Worm (Caenorhabditis elegans) whole organism, L4 larva: Measurements from ENCODE around the gene R08C7.5.

Experiments
- D1046.2 ChIP-seq: fragments of 200-800 bp; sonication (Bioruptor generic); IDR thresholded peaks from 2 replicates; pipeline ENCODE4 v1.3.6; 2022; ENCODE audit warnings: missing genetic modification characterization, missing compliant biosample characterization
- Y105C5A.15 ChIP-seq: fragments of 200-800 bp; sonication (Bioruptor generic); IDR thresholded peaks from 2 replicates; pipeline ENCODE4 v1.3.6; 2022; ENCODE audit warnings: missing genetic modification characterization, missing compliant biosample characterization
- Y5F2A.4 ChIP-seq: fragments of 200-800 bp; sonication (Bioruptor generic); optimal IDR thresholded peaks from 2 replicates; lab custom pipeline; 2018; ENCODE audit warnings: mild to moderate bottlenecking, missing genetic modification characterization, missing compliant biosample characterization
- Y75B8A.6 ChIP-seq: fragments of 200-800 bp; sonication (Bioruptor generic); IDR thresholded peaks from 2 replicates; pipeline ENCODE4 v1.3.6; 2022; ENCODE audit warnings: missing genetic modification reagents, missing genetic modification characterization, missing compliant biosample characterization
- ZK337.2 ChIP-seq: fragments of 200-800 bp; sonication (Bioruptor generic); IDR thresholded peaks from 2 replicates; pipeline ENCODE4 v1.3.6; 2022; ENCODE audit warnings: missing genetic modification reagents, missing genetic modification characterization, missing compliant biosample characterization
- ZK546.5 ChIP-seq, 2 experiments: sonication (generic microtip); optimal IDR thresholded peaks; 2 replicates each; lab custom pipeline; 2017; ENCODE audit warnings: missing biosample characterization in 2 of 2, missing genetic modification characterization in 2 of 2
- aly-2 ChIP-seq: sonication (generic microtip); optimal IDR thresholded peaks from 2 replicates; lab custom pipeline; 2018; ENCODE audit warnings: missing biosample characterization, missing genetic modification characterization
- arid-1 ChIP-seq: fragments of 200-800 bp; sonication (Bioruptor generic); conservative IDR thresholded peaks from 2 replicates; pipeline ENCODE4 v1.3.6; 2022; ENCODE audit warnings: missing genetic modification reagents, missing genetic modification characterization, missing compliant biosample characterization
- attf-4 ChIP-seq: sonication (generic microtip); optimal IDR thresholded peaks from 3 replicates; lab custom pipeline; 2017; ENCODE audit warnings: missing biosample characterization, missing genetic modification characterization
- ceh-20 ChIP-seq: fragments of 200-800 bp; sonication (Bioruptor generic); IDR thresholded peaks from 2 replicates; pipeline ENCODE4 v1.3.6; 2022; ENCODE audit warnings: missing genetic modification reagents, missing genetic modification characterization, missing compliant biosample characterization
- ceh-28 ChIP-seq: fragments of 150-350 bp; optimal IDR thresholded peaks from 2 replicates; lab custom pipeline; 2014; ENCODE audit warnings: missing biosample characterization, missing genetic modification reagents, missing genetic modification characterization
- ceh-62 ChIP-seq: sonication (generic microtip); optimal IDR thresholded peaks from 2 replicates; lab custom pipeline; 2017; ENCODE audit warnings: missing biosample characterization, missing genetic modification characterization
- ceh-82 ChIP-seq: sonication (generic microtip); optimal IDR thresholded peaks from 2 replicates; lab custom pipeline; 2017; ENCODE audit warnings: missing biosample characterization, missing genetic modification characterization
- cey-2 ChIP-seq: sonication (generic microtip); optimal IDR thresholded peaks from 3 replicates; lab custom pipeline; 2017; ENCODE audit warnings: missing genetic modification characterization, mild to moderate bottlenecking, missing compliant biosample characterization, antibody characterized with exemption, borderline replicate concordance; ENCODE audit not compliant: insufficient read depth
- daf-12 ChIP-seq: fragments of 150-350 bp; optimal IDR thresholded peaks from 2 replicates; lab custom pipeline; 2014; ENCODE audit warnings: missing biosample characterization, missing genetic modification reagents, missing genetic modification characterization
- dmd-6 ChIP-seq: fragments of 200-800 bp; sonication (Bioruptor generic); IDR thresholded peaks from 2 replicates; pipeline ENCODE4 v1.3.6; 2022; ENCODE audit warnings: missing genetic modification reagents, missing genetic modification characterization, missing compliant biosample characterization
- dmd-8 ChIP-seq: fragments of 200-800 bp; sonication (Bioruptor generic); IDR thresholded peaks from 2 replicates; pipeline ENCODE4 v1.3.6; 2022; ENCODE audit warnings: missing genetic modification characterization, missing compliant biosample characterization
- dmd-9 ChIP-seq: fragments of 200-800 bp; sonication (Bioruptor generic); IDR thresholded peaks from 2 replicates; pipeline ENCODE4 v1.3.6; 2022; ENCODE audit warnings: missing genetic modification reagents, missing genetic modification characterization, missing compliant biosample characterization
- duxl-1 ChIP-seq: sonication (generic microtip); optimal IDR thresholded peaks from 2 replicates; lab custom pipeline; 2016; ENCODE audit warnings: mild to moderate bottlenecking, missing genetic modification characterization, moderate library complexity, missing compliant biosample characterization; ENCODE audit not compliant: poor library complexity
- egl-27 ChIP-seq: sonication (generic microtip); optimal IDR thresholded peaks from 3 replicates; lab custom pipeline; 2017; ENCODE audit warnings: missing biosample characterization, missing genetic modification reagents, missing genetic modification characterization
- hif-1 ChIP-seq, 2 experiments: sonication (generic microtip); optimal IDR thresholded peaks; 2 replicates each; lab custom pipeline; 2016 to 2017; ENCODE audit warnings: missing compliant biosample characterization in 2 of 2, missing genetic modification characterization in 2 of 2, missing genetic modification reagents in 2 of 2, missing genotype in 2 of 2, mild to moderate bottlenecking in 1 of 2
- hlh-11 ChIP-seq: fragments of 200-800 bp; sonication (Bioruptor generic); optimal IDR thresholded peaks from 2 replicates; lab custom pipeline; 2018; ENCODE audit warnings: mild to moderate bottlenecking, missing genetic modification characterization, missing compliant biosample characterization
- hmg-1.1 ChIP-seq: fragments of 200-800 bp; sonication (Bioruptor generic); IDR thresholded peaks from 2 replicates; pipeline ENCODE4 v1.3.6; 2022; ENCODE audit warnings: missing genetic modification reagents, missing genetic modification characterization, missing compliant biosample characterization
- lim-7 ChIP-seq: fragments of 200-800 bp; sonication (Bioruptor generic); IDR thresholded peaks from 2 replicates; pipeline ENCODE4 v1.3.6; 2022; ENCODE audit warnings: missing genetic modification characterization, missing compliant biosample characterization
- lin-1 ChIP-seq: fragments of 200-800 bp; sonication (Bioruptor generic); IDR thresholded peaks from 2 replicates; pipeline ENCODE4 v1.3.6; 2022; ENCODE audit warnings: missing genetic modification reagents, missing genetic modification characterization, missing compliant biosample characterization
- lin-13 ChIP-seq: fragments of 150-350 bp; optimal IDR thresholded peaks from 2 replicates; lab custom pipeline; 2014; ENCODE audit warnings: missing biosample characterization, missing genetic modification reagents, missing genetic modification characterization
- lin-29 ChIP-seq: fragments of 200-800 bp; sonication (Bioruptor generic); IDR thresholded peaks from 2 replicates; pipeline ENCODE4 v1.3.6; 2022; ENCODE audit warnings: missing genetic modification reagents, missing genetic modification characterization, missing compliant biosample characterization
- lin-38 ChIP-seq: fragments of 200-800 bp; sonication (Bioruptor generic); IDR thresholded peaks from 2 replicates; pipeline ENCODE4 v1.3.6; 2022; ENCODE audit warnings: missing genetic modification reagents, missing genetic modification characterization, missing compliant biosample characterization
- lir-3 ChIP-seq: sonication (generic microtip); optimal IDR thresholded peaks from 2 replicates; lab custom pipeline; 2016; ENCODE audit warnings: mild to moderate bottlenecking, missing genetic modification characterization, missing compliant biosample characterization
- lsy-2 ChIP-seq, 2 experiments: fragments of 150-350 bp in 1 of 2; sonication (generic microtip) in 1 of 2; optimal IDR thresholded peaks; 2 replicates each; lab custom pipeline; 2014 to 2017; ENCODE audit warnings: missing biosample characterization in 2 of 2, missing genetic modification characterization in 2 of 2
- madf-5 ChIP-seq, 2 experiments: fragments of 200-800 bp; sonication (Bioruptor generic); IDR thresholded peaks; 2 replicates each; pipeline ENCODE4 v1.3.6; 2022; ENCODE audit warnings: missing compliant biosample characterization in 2 of 2, missing genetic modification characterization in 2 of 2
- madf-9 ChIP-seq: fragments of 200-800 bp; sonication (Bioruptor generic); conservative IDR thresholded peaks from 2 replicates; pipeline ENCODE4 v1.3.6; 2022; ENCODE audit warnings: missing genetic modification reagents, missing genetic modification characterization, missing compliant biosample characterization
- mdl-1 ChIP-seq, 2 experiments: fragments of 150-350 bp in 1 of 2; sonication (generic microtip) in 1 of 2; optimal IDR thresholded peaks; 2 replicates each; lab custom pipeline; 2014 to 2017; ENCODE audit warnings: missing biosample characterization in 2 of 2, missing genetic modification characterization in 2 of 2
- mep-1 ChIP-seq: fragments of 150-350 bp; sonication (generic microtip); optimal IDR thresholded peaks from 3 replicates; lab custom pipeline; 2014; ENCODE audit warnings: missing biosample characterization, missing genetic modification characterization
- mxl-2 ChIP-seq: fragments of 200-800 bp; sonication (Bioruptor generic); conservative IDR thresholded peaks from 2 replicates; pipeline ENCODE4 v1.3.6; 2022; ENCODE audit warnings: missing genetic modification reagents, missing genetic modification characterization, missing compliant biosample characterization
- nhr-11 ChIP-seq: fragments of 150-350 bp; optimal IDR thresholded peaks from 2 replicates; lab custom pipeline; 2014; ENCODE audit warnings: missing biosample characterization, missing genetic modification characterization
- nhr-237 ChIP-seq: sonication (generic microtip); optimal IDR thresholded peaks from 2 replicates; lab custom pipeline; 2017; ENCODE audit warnings: missing biosample characterization, missing genetic modification characterization
- nhr-41 ChIP-seq: fragments of 200-800 bp; sonication (Bioruptor generic); IDR thresholded peaks from 2 replicates; pipeline ENCODE4 v1.3.6; 2022; ENCODE audit warnings: missing genetic modification reagents, missing genetic modification characterization, missing compliant biosample characterization
- nhr-6 ChIP-seq: fragments of 150-350 bp; optimal IDR thresholded peaks from 2 replicates; lab custom pipeline; 2014; ENCODE audit warnings: missing biosample characterization, missing genetic modification characterization
- nhr-77 ChIP-seq: fragments of 150-350 bp; optimal IDR thresholded peaks from 2 replicates; lab custom pipeline; 2014; ENCODE audit warnings: missing biosample characterization, missing genetic modification characterization
- pha-4 ChIP-seq, 2 experiments: fragments of 150-350 bp in 1 of 2; fragments of 200-800 bp in 1 of 2; sonication (Bioruptor generic) in 1 of 2; IDR thresholded peaks in 1 of 2; optimal IDR thresholded peaks in 1 of 2; 2 replicates each; pipeline versions ENCODE4 v1.3.6 to Lab custom; 2014 to 2022; ENCODE audit warnings: missing genetic modification characterization in 2 of 2, missing genetic modification reagents in 2 of 2, missing biosample characterization in 1 of 2, missing compliant biosample characterization in 1 of 2
- saeg-2 ChIP-seq: fragments of 200-800 bp; sonication (Bioruptor generic); IDR thresholded peaks from 2 replicates; pipeline ENCODE4 v1.3.6; 2022; ENCODE audit warnings: missing genetic modification reagents, missing genetic modification characterization, missing compliant biosample characterization
- snpc-1.2 ChIP-seq: fragments of 200-800 bp; sonication (Bioruptor generic); IDR thresholded peaks from 2 replicates; pipeline ENCODE4 v1.3.6; 2022; ENCODE audit warnings: missing genetic modification reagents, missing genetic modification characterization, missing compliant biosample characterization
- snpc-4 ChIP-seq: fragments of 150-350 bp; optimal IDR thresholded peaks from 2 replicates; lab custom pipeline; 2014; ENCODE audit warnings: missing biosample characterization, missing genetic modification characterization
- tra-1 ChIP-seq: fragments of 200-800 bp; sonication (Bioruptor generic); IDR thresholded peaks from 2 replicates; pipeline ENCODE4 v1.3.6; 2022; ENCODE audit warnings: missing genetic modification reagents, missing genetic modification characterization, missing compliant biosample characterization
- unc-39 ChIP-seq: sonication (generic microtip); optimal IDR thresholded peaks from 2 replicates; lab custom pipeline; 2017; ENCODE audit warnings: missing biosample characterization, missing genetic modification characterization
- unc-62 ChIP-seq, 3 experiments: fragments of 150-350 bp in 1 of 3; sonication (generic microtip); optimal IDR thresholded peaks in 2 of 3; peaks in 1 of 3; 1 replicate in 1 of 3; 2 replicates in 2 of 3; lab custom pipeline; 2014 to 2017; ENCODE audit warnings: missing biosample characterization in 3 of 3, missing genetic modification characterization in 3 of 3, missing genetic modification reagents in 3 of 3, missing genotype in 1 of 3
- zfp-3 ChIP-seq: fragments of 200-800 bp; sonication (Bioruptor generic); conservative IDR thresholded peaks from 2 replicates; pipeline ENCODE4 v1.3.6; 2022; ENCODE audit warnings: missing genetic modification reagents, missing genetic modification characterization, missing compliant biosample characterization
- zip-11 ChIP-seq: fragments of 200-800 bp; sonication (Bioruptor generic); IDR thresholded peaks from 2 replicates; pipeline ENCODE4 v1.3.6; 2022; ENCODE audit warnings: missing genetic modification characterization, missing compliant biosample characterization

Gene R08C7.5

DNA sequence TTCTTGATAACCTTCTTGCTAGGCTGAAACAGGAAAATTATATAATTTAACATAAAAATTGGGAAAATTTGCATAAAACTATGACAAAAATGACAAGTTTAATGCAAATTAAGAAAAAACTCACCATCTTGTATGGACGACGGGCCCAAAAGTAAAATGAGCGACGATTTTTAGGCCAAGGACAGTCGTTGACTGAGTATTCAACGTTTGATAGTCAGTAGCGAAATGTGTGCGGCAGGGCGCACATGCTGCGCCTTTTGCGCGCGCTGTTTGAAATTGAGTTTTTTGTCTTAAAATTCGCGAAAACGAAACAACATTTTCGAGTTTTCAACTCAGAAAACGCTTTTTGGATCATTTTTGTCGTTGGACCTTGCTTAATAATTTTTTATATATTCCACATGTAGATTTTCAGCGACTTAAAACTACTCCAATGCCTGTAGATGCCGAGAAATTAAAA is 39.6 kb upstream of the R08C7.5 start, which contains the start of the genes rpl-7A and set-21 (continued):
- TF ChIP-seq ceh-20 (GFP tag; lab: Robert Waterston, UW) (peak; percentile 98), lin-29 (GFP tag; lab: Robert Waterston, UW) (peak; percentile 97), tra-1 (peak; percentile 96), nhr-41 (peak; percentile 94), attf-4 (tag; lab: Kevin White, UChicago) (no peak), cey-2 (tag; lab: Kevin White, UChicago) (no peak), nhr-237 (tag; lab: Kevin White, UChicago) (peak; percentile 23), daf-12 (tag; lab: Kevin White, UChicago) (no peak), hmg-1.1 (peak; percentile 98), ZK337.2 (GFP tag; lab: Robert Waterston, UW) (peak; percentile 90), egl-27 (no peak), lin-13 (GFP tag; lab: Kevin White, UChicago) (peak; percentile 81), Y105C5A.15 (GFP tag; lab: Robert Waterston, UW) (peak; percentile 66; the same call in 1 of the 2 replicates), zip-11 (GFP tag; lab: Robert Waterston, UW) (no peak), ZK546.5 (tag; optimal IDR thresholded peaks at IDR 0.05; lab: Kevin White, UChicago) (peak in 1 of 2 experiments; percentile 78), nhr-77 (tag; lab: Kevin White, UChicago) (peak; percentile 96), zfp-3 (peak; percentile 98), saeg-2 (peak; percentile 97), lim-7 (0 out of 2 replicates have a peak, but pooled peaks have one; percentile 28), unc-39 (no peak), snpc-1.2 (GFP tag; lab: Robert Waterston, UW) (peak; percentile 89), snpc-4 (tag; lab: Kevin White, UChicago) (no peak), pha-4 (GFP tag; IDR thresholded peaks at IDR 0.05; lab: Robert Waterston, UW) (peak; percentile 98), pha-4 (tag; optimal IDR thresholded peaks at IDR 0.05; lab: Kevin White, UChicago) (no peak), dmd-6 (peak; percentile 97), mdl-1 (tag; optimal IDR thresholded peaks at IDR 0.05; lab: Kevin White, UChicago) (peak in 1 of 2 experiments; percentile 68), aly-2 (tag; lab: Kevin White, UChicago) (no peak), hlh-11 (tag; lab: Kevin White, UChicago) (peak; percentile 94), lin-1 (GFP tag; lab: Robert Waterston, UW) (peak; percentile 95), madf-5 (GFP tag; IDR thresholded peaks at IDR 0.05; lab: Robert Waterston, UW) (peak; percentile 73 to 95; a peak in 3 of 4 replicates), ceh-82 (tag; lab: Kevin White, UChicago) (no peak), nhr-11 (tag; lab: Kevin White, UChicago) (peak; percentile 92), hif-1 (tag; optimal IDR thresholded peaks at IDR 0.05; lab: Kevin White, UChicago) (peak; percentile 63 to 90), unc-62 (GFP tag; optimal IDR thresholded peaks at IDR 0.05 in 1 of 2; lab: Kevin White, UChicago) (peak in 1 of 2 experiments; percentile 90), unc-62 (tag; optimal IDR thresholded peaks at IDR 0.05; lab: Kevin White, UChicago) (no peak), dmd-8 (peak; percentile 71; the same call in 1 of the 2 replicates), D1046.2 (GFP tag; lab: Robert Waterston, UW) (peak; percentile 95), nhr-6 (peak; percentile 76), arid-1 (GFP tag; lab: Robert Waterston, UW) (peak; percentile 98), Y5F2A.4 (GFP tag; lab: Kevin White, UChicago) (peak; percentile 80), madf-9 (GFP tag; lab: Robert Waterston, UW) (peak; percentile 95), Y75B8A.6 (GFP tag; lab: Robert Waterston, UW) (peak; percentile 95), ceh-28 (tag; lab: Kevin White, UChicago) (no peak), mep-1 (tag; lab: Kevin White, UChicago) (peak; percentile 90), mxl-2 (GFP tag; lab: Robert Waterston, UW) (peak; percentile 82), ceh-62 (tag; lab: Kevin White, UChicago) (no peak), lir-3 (peak; percentile 73), lsy-2 (tag; optimal IDR thresholded peaks at IDR 0.05; lab: Kevin White, UChicago) (peak; percentile 93 to 96), duxl-1 (tag; lab: Kevin White, UChicago) (peak; percentile 94), lin-38 (GFP tag; lab: Robert Waterston, UW) (peak; percentile 100), dmd-9 (peak; percentile 97)
